Worm (Caenorhabditis elegans) whole organism, L4 larva: Measurements from ENCODE around the gene M01B2.13.
"Not testable (repeated sequence)": the region's sequence is repeated elsewhere in the genome, so short reads cannot be mapped to it uniquely, and the experiment has no call there.

Source experiments
- F37D6.2 ChIP-seq: sonication (generic microtip); optimal IDR thresholded peaks from 2 replicates; lab custom pipeline; 2016; ENCODE audit warnings: mild to moderate bottlenecking, missing genetic modification characterization, missing compliant biosample characterization
- R02D3.7 ChIP-seq: fragments of 150-350 bp; sonication (generic microtip); optimal IDR thresholded peaks from 3 replicates; lab custom pipeline; 2014; ENCODE audit warnings: missing biosample characterization, missing genetic modification characterization
- T20F7.1 ChIP-seq: fragments of 200-800 bp; sonication (Bioruptor generic); optimal IDR thresholded peaks from 2 replicates; lab custom pipeline; 2018; ENCODE audit warnings: mild to moderate bottlenecking, missing genetic modification characterization, missing compliant biosample characterization
- Y48G9A.11 ChIP-seq: fragments of 200-800 bp; sonication (Bioruptor generic); IDR thresholded peaks from 2 replicates; pipeline ENCODE4 v1.3.6; 2022; ENCODE audit warnings: missing genetic modification reagents, missing genetic modification characterization, missing compliant biosample characterization
- aha-1 ChIP-seq: fragments of 150-350 bp; peaks from one replicate; lab custom pipeline; 2014; ENCODE audit warnings: missing biosample characterization, missing genetic modification characterization
- ama-1 ChIP-seq: fragments of 150-350 bp; optimal IDR thresholded peaks from 2 replicates; lab custom pipeline; 2014; ENCODE audit warnings: inconsistent platforms, mixed read lengths
- ceh-20 ChIP-seq: fragments of 200-800 bp; sonication (Bioruptor generic); IDR thresholded peaks from 2 replicates; pipeline ENCODE4 v1.3.6; 2022; ENCODE audit warnings: missing genetic modification reagents, missing genetic modification characterization, missing compliant biosample characterization
- ceh-28 ChIP-seq: fragments of 150-350 bp; optimal IDR thresholded peaks from 2 replicates; lab custom pipeline; 2014; ENCODE audit warnings: missing biosample characterization, missing genetic modification reagents, missing genetic modification characterization
- ces-1 ChIP-seq: fragments of 150-350 bp; sonication (generic microtip); optimal IDR thresholded peaks from 4 replicates; lab custom pipeline; 2014; ENCODE audit warnings: missing biosample characterization, missing genetic modification reagents, missing genetic modification characterization
- ctbp-1 ChIP-seq: fragments of 200-800 bp; sonication (Bioruptor generic); IDR thresholded peaks from 2 replicates; pipeline ENCODE4 v1.3.6; 2022; ENCODE audit warnings: missing genetic modification reagents, missing genetic modification characterization, missing compliant biosample characterization
- daf-16 ChIP-seq, 3 experiments: sonication (generic microtip); optimal IDR thresholded peaks; 2 replicates each; lab custom pipeline; 2016 to 2017; ENCODE audit warnings: missing genetic modification characterization in 3 of 3, missing genetic modification reagents in 3 of 3, mild to moderate bottlenecking in 2 of 3, missing compliant biosample characterization in 2 of 3, missing biosample characterization in 1 of 3, moderate library complexity in 1 of 3
- daf-8 ChIP-seq: fragments of 200-800 bp; sonication (Bioruptor generic); IDR thresholded peaks from 2 replicates; pipeline ENCODE4 v1.3.6; 2022; ENCODE audit warnings: missing genetic modification characterization, missing compliant biosample characterization
- dpl-1 ChIP-seq: fragments of 150-350 bp; optimal IDR thresholded peaks from 2 replicates; lab custom pipeline; 2014; ENCODE audit warnings: missing biosample characterization, missing genetic modification reagents, missing genetic modification characterization
- duxl-1 ChIP-seq: sonication (generic microtip); optimal IDR thresholded peaks from 2 replicates; lab custom pipeline; 2016; ENCODE audit warnings: mild to moderate bottlenecking, missing genetic modification characterization, moderate library complexity, missing compliant biosample characterization; ENCODE audit not compliant: poor library complexity
- hmg-1.1 ChIP-seq: fragments of 200-800 bp; sonication (Bioruptor generic); IDR thresholded peaks from 2 replicates; pipeline ENCODE4 v1.3.6; 2022; ENCODE audit warnings: missing genetic modification reagents, missing genetic modification characterization, missing compliant biosample characterization
- lin-13 ChIP-seq: fragments of 150-350 bp; optimal IDR thresholded peaks from 2 replicates; lab custom pipeline; 2014; ENCODE audit warnings: missing biosample characterization, missing genetic modification reagents, missing genetic modification characterization
- lin-15B ChIP-seq: fragments of 150-350 bp; sonication (generic microtip); optimal IDR thresholded peaks from 3 replicates; lab custom pipeline; 2014; ENCODE audit warnings: missing biosample characterization, missing genetic modification characterization
- lin-29 ChIP-seq: fragments of 200-800 bp; sonication (Bioruptor generic); IDR thresholded peaks from 2 replicates; pipeline ENCODE4 v1.3.6; 2022; ENCODE audit warnings: missing genetic modification reagents, missing genetic modification characterization, missing compliant biosample characterization
- lin-38 ChIP-seq: fragments of 200-800 bp; sonication (Bioruptor generic); IDR thresholded peaks from 2 replicates; pipeline ENCODE4 v1.3.6; 2022; ENCODE audit warnings: missing genetic modification reagents, missing genetic modification characterization, missing compliant biosample characterization
- mep-1 ChIP-seq: fragments of 150-350 bp; sonication (generic microtip); optimal IDR thresholded peaks from 3 replicates; lab custom pipeline; 2014; ENCODE audit warnings: missing biosample characterization, missing genetic modification characterization
- mes-2 ChIP-seq: sonication (generic microtip); optimal IDR thresholded peaks from 2 replicates; lab custom pipeline; 2016; ENCODE audit warnings: missing genotype, mild to moderate bottlenecking, missing genetic modification characterization, missing compliant biosample characterization; ENCODE audit not compliant: poor library complexity, severe bottlenecking
- mxl-2 ChIP-seq: fragments of 200-800 bp; sonication (Bioruptor generic); conservative IDR thresholded peaks from 2 replicates; pipeline ENCODE4 v1.3.6; 2022; ENCODE audit warnings: missing genetic modification reagents, missing genetic modification characterization, missing compliant biosample characterization
- mxl-3 ChIP-seq: fragments of 200-800 bp; sonication (Bioruptor generic); optimal IDR thresholded peaks from 2 replicates; lab custom pipeline; 2018; ENCODE audit warnings: mild to moderate bottlenecking, missing genetic modification characterization, missing compliant biosample characterization
- nhr-48 ChIP-seq: sonication (generic microtip); optimal IDR thresholded peaks from 2 replicates; lab custom pipeline; 2016; ENCODE audit warnings: mild to moderate bottlenecking, missing genetic modification characterization, missing compliant biosample characterization
- nhr-76 ChIP-seq: fragments of 150-350 bp; optimal IDR thresholded peaks from 2 replicates; lab custom pipeline; 2014; ENCODE audit warnings: missing biosample characterization, missing genetic modification characterization
- nhr-77 ChIP-seq: fragments of 150-350 bp; optimal IDR thresholded peaks from 2 replicates; lab custom pipeline; 2014; ENCODE audit warnings: missing biosample characterization, missing genetic modification characterization
- saeg-2 ChIP-seq: fragments of 200-800 bp; sonication (Bioruptor generic); IDR thresholded peaks from 2 replicates; pipeline ENCODE4 v1.3.6; 2022; ENCODE audit warnings: missing genetic modification reagents, missing genetic modification characterization, missing compliant biosample characterization
- set-16 ChIP-seq: fragments of 200-800 bp; sonication (Bioruptor generic); IDR thresholded peaks from 2 replicates; pipeline ENCODE4 v1.3.6; 2022; ENCODE audit warnings: missing genetic modification reagents, missing genetic modification characterization, missing compliant biosample characterization
- tag-97 ChIP-seq: fragments of 200-800 bp; sonication (Bioruptor generic); IDR thresholded peaks from 2 replicates; pipeline ENCODE4 v1.3.6; 2022; ENCODE audit warnings: missing genetic modification characterization, missing compliant biosample characterization
- unc-130 ChIP-seq: sonication (generic microtip); optimal IDR thresholded peaks from 2 replicates; lab custom pipeline; 2016; ENCODE audit warnings: missing genetic modification reagents, missing genetic modification characterization, missing compliant biosample characterization
- zfp-2 ChIP-seq: sonication (generic microtip); optimal IDR thresholded peaks from 2 replicates; lab custom pipeline; 2016; ENCODE audit warnings: mild to moderate bottlenecking, missing genetic modification characterization, missing compliant biosample characterization
- zip-11 ChIP-seq: fragments of 200-800 bp; sonication (Bioruptor generic); IDR thresholded peaks from 2 replicates; pipeline ENCODE4 v1.3.6; 2022; ENCODE audit warnings: missing genetic modification characterization, missing compliant biosample characterization
- ztf-7 ChIP-seq: fragments of 150-350 bp; optimal IDR thresholded peaks from 2 replicates; lab custom pipeline; 2014; ENCODE audit warnings: missing biosample characterization, missing genetic modification characterization

M01B2.13 gene

ce11 chrV:15262336-15262735, 3.4 kb downstream of the M01B2.13 start, which contains the start of gene M01B2.10:
TSS of gene M01B2.10 (minus strand) at chrV:15262436.
- TF ChIP-seq saeg-2 (GFP tag; lab: Robert Waterston, UW); daf-8 (GFP tag; lab: Robert Waterston, UW); mes-2 (tag; lab: Kevin White, UChicago): not testable (repeated sequence)

ce11 chrV:15259904-15260303, 5.8 kb downstream of the M01B2.13 start, which contains the start of gene M01B2.8:
TSS of gene M01B2.8 (plus strand) at chrV:15260204.
- TF ChIP-seq nhr-77 (tag; lab: Kevin White, UChicago) (no peak), nhr-76 (no peak), set-16 (GFP tag; lab: Robert Waterston, UW) (no peak), T20F7.1 (GFP tag; lab: Kevin White, UChicago) (no peak), daf-8 (GFP tag; lab: Robert Waterston, UW) (no peak), ceh-28 (tag; lab: Kevin White, UChicago) (no peak), lin-15B (tag; lab: Kevin White, UChicago) (no peak), lin-29 (no peak), zip-11 (GFP tag; lab: Robert Waterston, UW) (no peak), mxl-3 (GFP tag; lab: Kevin White, UChicago) (no peak)

- no peak for TF ChIP-seq mxl-2 (GFP tag; lab: Robert Waterston, UW)
- no peak for TF ChIP-seq lin-13 (GFP tag; lab: Kevin White, UChicago)
- TF ChIP-seq ceh-20 (GFP tag; lab: Robert Waterston, UW): no peak
- no peak for TF ChIP-seq ama-1 (lab: Kevin White, UChicago)
- no peak for TF ChIP-seq mep-1 (tag; lab: Kevin White, UChicago)
- no peak for TF ChIP-seq hmg-1.1 (GFP tag; lab: Robert Waterston, UW)
Observed at ce11 chrV:15259049-15259448, 6.7 kb downstream of the M01B2.13 start, which contains the start of gene srsx-37. TSS of gene srsx-37 (minus strand) at chrV:15259149.

ce11 chrV:15256669-15257068, 9.0 kb downstream of the M01B2.13 start, which contains the start of gene srsx-39:
TSS of gene srsx-39 (minus strand) at chrV:15256769.
- not testable (repeated sequence) for TF ChIP-seq tag-97 (GFP tag; lab: Robert Waterston, UW); unc-130 (GFP tag; lab: Kevin White, UChicago); Y48G9A.11 (GFP tag; lab: Robert Waterston, UW)

- no peak for TF ChIP-seq set-16 (GFP tag; lab: Robert Waterston, UW)
- peak; percentile 54 for TF ChIP-seq aha-1
- TF ChIP-seq, all 104 proteins: peak for 1
Observed at ce11 chrV:15253529-15253928, 12.2 kb downstream of the M01B2.13 start, which contains the start of gene srbc-75. TSS of gene srbc-75 (plus strand) at chrV:15253829.

DNA sequence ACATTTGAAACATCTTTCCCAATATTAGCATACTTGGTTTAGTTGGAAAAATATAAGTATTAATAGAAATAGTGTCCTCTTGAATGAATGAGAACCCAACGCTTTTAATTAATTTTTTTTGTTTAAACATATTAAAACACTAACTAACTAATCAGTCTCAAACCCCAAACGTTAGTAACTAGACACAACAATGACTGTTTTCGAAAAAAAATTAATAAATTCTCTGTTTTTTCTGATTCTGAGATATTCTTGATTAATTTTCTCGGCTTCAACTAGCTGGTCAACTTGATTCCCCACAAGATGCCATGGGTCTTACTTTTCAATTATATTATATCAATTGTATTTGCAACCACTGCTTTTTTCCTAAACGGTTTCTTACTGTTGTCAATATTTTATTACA, 13.6 kb downstream of the M01B2.13 start, which contains the start of gene srbc-76:
Gene srbc-76, plus strand, starts transcription at position 301 of the 400 bp plus-strand sequence.
- TF ChIP-seq nhr-77 (tag; lab: Kevin White, UChicago) (no peak), daf-16 (GFP tag; optimal IDR thresholded peaks at IDR 0.05; lab: Kevin White, UChicago) (no peak), daf-16 (tag; optimal IDR thresholded peaks at IDR 0.05; lab: Kevin White, UChicago) (no peak), ctbp-1 (GFP tag; lab: Robert Waterston, UW) (no peak), dpl-1 (GFP tag; lab: Kevin White, UChicago) (no peak), R02D3.7 (no peak), ces-1 (no peak), ztf-7 (tag; lab: Kevin White, UChicago) (no peak), duxl-1 (tag; lab: Kevin White, UChicago) (no peak), lin-38 (no peak), mxl-2 (GFP tag; lab: Robert Waterston, UW) (no peak), zfp-2 (no peak), F37D6.2 (tag; lab: Kevin White, UChicago) (no peak), nhr-48 (tag; lab: Kevin White, UChicago) (no peak)
